Fruit fly (Drosophila melanogaster) whole organism, embryonic: Measurements from ENCODE around the gene Fgop2.

ENCODE experiments used
- Abd-B ChIP-seq: fragments of 200-800 bp; sonication (Bioruptor generic); optimal IDR thresholded peaks from 2 replicates; lab custom pipeline; 2018; ENCODE audit warnings: missing biosample characterization, mild to moderate bottlenecking, missing genetic modification characterization, moderate library complexity
- BtbVII ChIP-seq: fragments of 200-800 bp; sonication (Bioruptor generic); optimal IDR thresholded peaks from 3 replicates; lab custom pipeline; 2017; ENCODE audit warnings: missing biosample characterization, mild to moderate bottlenecking, missing genetic modification characterization
- CG11085 ChIP-seq: fragments of 200-800 bp; sonication (Bioruptor generic); IDR thresholded peaks from 2 replicates; pipeline ENCODE4 v1.3.6; 2022; ENCODE audit warnings: missing biosample characterization, missing genetic modification characterization
- CG1233 ChIP-seq: fragments of 200-800 bp; sonication (Bioruptor generic); optimal IDR thresholded peaks from 4 replicates; lab custom pipeline; 2018; ENCODE audit warnings: missing biosample characterization, mild to moderate bottlenecking, missing genetic modification characterization
- CG12659 ChIP-seq: fragments of 200-800 bp; sonication (Bioruptor generic); optimal IDR thresholded peaks from 3 replicates; lab custom pipeline; 2017; ENCODE audit warnings: mild to moderate bottlenecking, missing biosample characterization, missing genetic modification reagents, missing genetic modification characterization
- CG14050 ChIP-seq: fragments of 200-800 bp; sonication (Bioruptor generic); IDR thresholded peaks from 3 replicates; pipeline ENCODE4 v1.3.6; 2022; ENCODE audit warnings: missing biosample characterization, missing genetic modification characterization
- CG14710 ChIP-seq: fragments of 200-800 bp; sonication (Bioruptor generic); optimal IDR thresholded peaks from 3 replicates; lab custom pipeline; 2019; ENCODE audit warnings: missing biosample characterization, mild to moderate bottlenecking, missing genetic modification characterization, moderate library complexity
- CG14860 ChIP-seq: fragments of 200-800 bp; sonication (Bioruptor generic); IDR thresholded peaks from 3 replicates; pipeline ENCODE4 v1.3.6; 2022; ENCODE audit warnings: missing biosample characterization, missing genetic modification characterization; ENCODE audit not compliant: partially characterized antibody
- CG15514 ChIP-seq: fragments of 200-800 bp; sonication (Bioruptor generic); optimal IDR thresholded peaks from 3 replicates; lab custom pipeline; 2017; ENCODE audit warnings: missing biosample characterization, missing genetic modification characterization, mild to moderate bottlenecking, moderate library complexity, missing genetic modification reagents
- CG1603 ChIP-seq: fragments of 200-800 bp; sonication (Bioruptor generic); optimal IDR thresholded peaks from 2 replicates; lab custom pipeline; 2019; ENCODE audit warnings: missing biosample characterization, mild to moderate bottlenecking, missing genetic modification characterization, moderate library complexity
- CG17829 ChIP-seq: fragments of 200-800 bp; optimal IDR thresholded peaks from 2 replicates; lab custom pipeline; 2019; ENCODE audit warnings: missing biosample characterization, mild to moderate bottlenecking, missing genetic modification characterization, moderate library complexity
- CG17912 ChIP-seq: fragments of 200-800 bp; sonication (Bioruptor generic); optimal IDR thresholded peaks from 2 replicates; lab custom pipeline; 2018; ENCODE audit warnings: missing biosample characterization, mild to moderate bottlenecking, missing genetic modification characterization
- CG18599 ChIP-seq: fragments of 200-800 bp; sonication (Bioruptor generic); optimal IDR thresholded peaks from 3 replicates; lab custom pipeline; 2017; ENCODE audit warnings: missing biosample characterization, missing genetic modification characterization, mild to moderate bottlenecking, moderate library complexity, missing genetic modification reagents
- CG31224 ChIP-seq: fragments of 200-800 bp; sonication (Bioruptor generic); IDR thresholded peaks from 2 replicates; pipeline ENCODE4 v1.3.6; 2022; ENCODE audit warnings: missing biosample characterization, missing genetic modification characterization
- CG34376 ChIP-seq: fragments of 200-800 bp; sonication (Bioruptor generic); optimal IDR thresholded peaks from 2 replicates; lab custom pipeline; 2018; ENCODE audit warnings: missing biosample characterization, mild to moderate bottlenecking, missing genetic modification characterization
- CG42726 ChIP-seq: fragments of 200-800 bp; sonication (Bioruptor generic); IDR thresholded peaks from 2 replicates; pipeline ENCODE4 v1.3.6; 2022; ENCODE audit warnings: missing biosample characterization, missing genetic modification characterization; ENCODE audit not compliant: partially characterized antibody
- CG4617 ChIP-seq: fragments of 200-800 bp; sonication (Bioruptor generic); optimal IDR thresholded peaks from 3 replicates; lab custom pipeline; 2016; ENCODE audit warnings: missing biosample characterization, missing genetic modification characterization, borderline replicate concordance
- CG5180 ChIP-seq: fragments of 200-800 bp; sonication (Bioruptor generic); optimal IDR thresholded peaks from 3 replicates; lab custom pipeline; 2017; ENCODE audit warnings: missing biosample characterization, missing genetic modification characterization, mild to moderate bottlenecking, moderate library complexity, missing genetic modification reagents
- CG9437 ChIP-seq: fragments of 200-800 bp; sonication (Bioruptor generic); optimal IDR thresholded peaks from 2 replicates; lab custom pipeline; 2018; ENCODE audit warnings: missing biosample characterization, mild to moderate bottlenecking, missing genetic modification characterization
- CG9932 ChIP-seq: fragments of 200-800 bp; sonication (Bioruptor generic); IDR thresholded peaks from 2 replicates; pipeline ENCODE4 v1.3.6; 2022; ENCODE audit warnings: missing biosample characterization, missing genetic modification characterization
- CkIIα-i1 ChIP-seq: fragments of 200-800 bp; sonication (Bioruptor generic); IDR thresholded peaks from 2 replicates; pipeline ENCODE4 v1.3.6; 2022; ENCODE audit warnings: missing biosample characterization, missing genetic modification characterization
- E2f2 ChIP-seq: fragments of 200-800 bp; sonication (Bioruptor generic); IDR thresholded peaks from 2 replicates; pipeline ENCODE4 v1.3.6; 2022; ENCODE audit warnings: missing biosample characterization, missing genetic modification characterization
- Ets97D ChIP-seq: fragments of 200-800 bp; sonication (Bioruptor generic); optimal IDR thresholded peaks from 3 replicates; lab custom pipeline; 2016; ENCODE audit warnings: missing biosample characterization, missing genetic modification characterization
- Fer1 ChIP-seq: fragments of 200-800 bp; sonication (Bioruptor generic); optimal IDR thresholded peaks from 2 replicates; lab custom pipeline; 2017; ENCODE audit warnings: missing biosample characterization, mild to moderate bottlenecking, missing genetic modification characterization
- Hand ChIP-seq: fragments of 200-800 bp; sonication (Bioruptor generic); optimal IDR thresholded peaks from 2 replicates; lab custom pipeline; 2017; ENCODE audit warnings: mild to moderate bottlenecking, missing biosample characterization, missing genetic modification reagents, missing genetic modification characterization
- HmgD ChIP-seq: fragments of 200-800 bp; sonication (Bioruptor generic); optimal IDR thresholded peaks from 3 replicates; lab custom pipeline; 2016; ENCODE audit warnings: missing biosample characterization, missing genetic modification characterization
- Hr3 ChIP-seq: fragments of 200-800 bp; sonication (Bioruptor generic); optimal IDR thresholded peaks from 3 replicates; lab custom pipeline; 2016; ENCODE audit warnings: missing biosample characterization, missing genetic modification characterization
- Mrtf ChIP-seq: fragments of 200-800 bp; sonication (Bioruptor generic); IDR thresholded peaks from 3 replicates; pipeline ENCODE4 v1.3.6; 2022; ENCODE audit warnings: missing biosample characterization, missing genetic modification characterization
- Myb ChIP-seq: fragments of 200-800 bp; sonication (Bioruptor generic); optimal IDR thresholded peaks from 2 replicates; lab custom pipeline; 2016; ENCODE audit warnings: missing biosample characterization, missing genetic modification characterization
- Stat92E ChIP-seq, 3 experiments: fragments of >200 bp in 2 of 3; fragments of 200-800 bp in 1 of 3; sonication (Bioruptor generic) in 1 of 3; optimal IDR thresholded peaks; 2 replicates each; lab custom pipeline; 2017 to 2019; ENCODE audit warnings: missing biosample characterization in 3 of 3, missing genetic modification characterization in 3 of 3, mild to moderate bottlenecking in 1 of 3, moderate library complexity in 1 of 3
- Xbp1 ChIP-seq: fragments of 200-800 bp; sonication (Bioruptor generic); optimal IDR thresholded peaks from 3 replicates; lab custom pipeline; 2016; ENCODE audit warnings: missing biosample characterization, mild to moderate bottlenecking, missing genetic modification characterization
- az2 ChIP-seq: fragments of 200-800 bp; sonication (Bioruptor generic); optimal IDR thresholded peaks from 3 replicates; lab custom pipeline; 2016; ENCODE audit warnings: missing biosample characterization, missing genetic modification characterization
- bbx ChIP-seq: fragments of 200-800 bp; sonication (Bioruptor generic); IDR thresholded peaks from 2 replicates; pipeline ENCODE4 v1.3.6; 2022; ENCODE audit warnings: missing biosample characterization, missing genetic modification characterization; ENCODE audit not compliant: partially characterized antibody
- dpn ChIP-seq, 2 experiments: fragments of 200-800 bp; sonication (Bioruptor generic); optimal IDR thresholded peaks; 3 replicates each; lab custom pipeline; 2016; ENCODE audit warnings: missing biosample characterization in 2 of 2, missing genetic modification characterization in 2 of 2
- en ChIP-seq: fragments of 200-800 bp; sonication (Bioruptor generic); optimal IDR thresholded peaks from 2 replicates; lab custom pipeline; 2016; ENCODE audit warnings: missing biosample characterization, missing genetic modification characterization
- fd96Cb ChIP-seq: fragments of 200-800 bp; sonication (Bioruptor generic); optimal IDR thresholded peaks from 2 replicates; lab custom pipeline; 2018; ENCODE audit warnings: missing biosample characterization, mild to moderate bottlenecking, missing genetic modification characterization, moderate library complexity
- hkb ChIP-seq, 2 experiments: fragments of 200-800 bp in 1 of 2; fragments of >200 bp in 1 of 2; sonication (Bioruptor generic) in 1 of 2; IDR thresholded peaks in 1 of 2; optimal IDR thresholded peaks in 1 of 2; 2 replicates each; pipeline versions ENCODE4 v1.3.6 to Lab custom; 2017 to 2022; ENCODE audit warnings: missing biosample characterization in 1 of 2, missing genetic modification characterization in 1 of 2
- hth ChIP-seq: fragments of >200 bp; optimal IDR thresholded peaks from 2 replicates; lab custom pipeline; 2017; ENCODE audit warnings: inconsistent platforms
- nmo ChIP-seq: fragments of 200-800 bp; sonication (Bioruptor generic); optimal IDR thresholded peaks from 2 replicates; lab custom pipeline; 2018; ENCODE audit warnings: missing biosample characterization, mild to moderate bottlenecking, missing genetic modification characterization, moderate library complexity
- phol ChIP-seq: fragments of 200-800 bp; sonication (Bioruptor generic); optimal IDR thresholded peaks from 3 replicates; lab custom pipeline; 2018; ENCODE audit warnings: missing biosample characterization, mild to moderate bottlenecking, missing genetic modification characterization, moderate library complexity
- pros ChIP-seq: fragments of 200-800 bp; sonication (Bioruptor generic); optimal IDR thresholded peaks from 3 replicates; lab custom pipeline; 2019; ENCODE audit warnings: missing biosample characterization, mild to moderate bottlenecking, missing genetic modification characterization, moderate library complexity
- scrt ChIP-seq: fragments of 200-800 bp; sonication (Bioruptor generic); optimal IDR thresholded peaks from 2 replicates; lab custom pipeline; 2018; ENCODE audit warnings: missing biosample characterization, mild to moderate bottlenecking, missing genetic modification characterization, moderate library complexity
- so ChIP-seq: fragments of 200-800 bp; sonication (Bioruptor generic); IDR thresholded peaks from 3 replicates; pipeline ENCODE4 v1.3.6; 2022; ENCODE audit warnings: missing biosample characterization, missing genetic modification characterization
- sob ChIP-seq: fragments of 200-800 bp; sonication (Bioruptor generic); IDR thresholded peaks from 2 replicates; pipeline ENCODE4 v1.3.6; 2022; ENCODE audit warnings: missing biosample characterization, missing genetic modification characterization
- stc ChIP-seq: fragments of 200-800 bp; sonication (Bioruptor generic); IDR thresholded peaks from 2 replicates; pipeline ENCODE4 v1.3.6; 2022; ENCODE audit warnings: missing biosample characterization, missing genetic modification characterization
- tx ChIP-seq: fragments of 200-800 bp; sonication (Bioruptor generic); optimal IDR thresholded peaks from 2 replicates; lab custom pipeline; 2016; ENCODE audit warnings: missing biosample characterization, missing genetic modification characterization
- unpg ChIP-seq: fragments of 200-800 bp; sonication (Bioruptor generic); optimal IDR thresholded peaks from 3 replicates; lab custom pipeline; 2018; ENCODE audit warnings: missing biosample characterization, mild to moderate bottlenecking, missing genetic modification characterization, moderate library complexity
- vvl ChIP-seq: fragments of 200-800 bp; sonication (Bioruptor generic); IDR thresholded peaks from 2 replicates; pipeline ENCODE4 v1.3.6; 2022; ENCODE audit warnings: missing biosample characterization, missing genetic modification characterization
- zfh1 ChIP-seq: fragments of 200-800 bp; sonication (Bioruptor generic); IDR thresholded peaks from 3 replicates; pipeline ENCODE4 v1.3.6; 2022; ENCODE audit warnings: missing biosample characterization, missing genetic modification characterization

Gene Fgop2

dm6 chr2L:6945088-6945487 is at the start of gene Fgop2 (continued):
- TF ChIP-seq E2f2 (GFP tag; lab: Robert Waterston, UW) (peak; percentile 82), Mrtf (GFP tag; lab: Robert Waterston, UW) (no peak), tx (no peak), Myb (GFP tag; lab: Kevin White, UChicago) (peak; percentile 4), CG4617 (peak; percentile 80), CG15514 (GFP tag; lab: Kevin White, UChicago) (peak; percentile 84), CG1603 (tag; lab: Kevin White, UChicago) (peak; percentile 51), CG9437 (GFP tag; lab: Kevin White, UChicago) (no peak), hkb (optimal IDR thresholded peaks at IDR 0.05; lab: Kevin White, UChicago) (no peak), hkb (GFP tag; IDR thresholded peaks at IDR 0.05; lab: Robert Waterston, UW) (no peak), CG11085 (GFP tag; lab: Robert Waterston, UW) (no peak), phol (tag; lab: Kevin White, UChicago) (peak; percentile 15), nmo (GFP tag; lab: Kevin White, UChicago) (peak; percentile 8), CG14710 (peak; percentile 41), CG17829 (tag; lab: Kevin White, UChicago) (peak; percentile 21), en (GFP tag; lab: Kevin White, UChicago) (no peak), CG12659 (peak; percentile 26), Stat92E (GFP tag; optimal IDR thresholded peaks at IDR 0.05; lab: Kevin White, UChicago) (no peak), scrt (GFP tag; lab: Kevin White, UChicago) (no peak), stc (GFP tag; lab: Robert Waterston, UW) (no peak), sob (GFP tag; lab: Robert Waterston, UW) (peak; percentile 20; the same call in 1 of the 2 replicates), pros (no peak), Ets97D (GFP tag; lab: Kevin White, UChicago) (peak; percentile 20), CG5180 (GFP tag; lab: Kevin White, UChicago) (no peak), CG14860 (GFP tag; lab: Robert Waterston, UW) (no peak), Hr3 (GFP tag; lab: Kevin White, UChicago) (peak; percentile 36)

- TF ChIP-seq CG11085 (GFP tag; lab: Robert Waterston, UW): no peak
- TF ChIP-seq Ets97D (GFP tag; lab: Kevin White, UChicago): no peak
- peak; percentile 4 for TF ChIP-seq unpg
- no peak for TF ChIP-seq az2 (GFP tag; lab: Kevin White, UChicago)
- peak; percentile 45; the same call in 1 of the 2 replicates for TF ChIP-seq vvl (GFP tag; lab: Robert Waterston, UW)
- no peak for TF ChIP-seq CG31224 (GFP tag; lab: Robert Waterston, UW)
- no peak for TF ChIP-seq BtbVII (GFP tag; lab: Kevin White, UChicago)
- no peak for TF ChIP-seq CkIIα-i1
- TF ChIP-seq Abd-B (GFP tag; lab: Kevin White, UChicago): no peak
- no peak for TF ChIP-seq Fer1 (GFP tag; lab: Kevin White, UChicago)
- TF ChIP-seq Xbp1 (GFP tag; lab: Kevin White, UChicago): peak; percentile 27
- no peak for TF ChIP-seq sob (GFP tag; lab: Robert Waterston, UW)
- TF ChIP-seq fd96Cb (tag; lab: Kevin White, UChicago): no peak
- no peak for TF ChIP-seq Hand (GFP tag; lab: Kevin White, UChicago)
- TF ChIP-seq bbx: no peak
- no peak for TF ChIP-seq Stat92E (GFP tag; optimal IDR thresholded peaks at IDR 0.05; lab: Kevin White, UChicago)
- TF ChIP-seq so (GFP tag; lab: Robert Waterston, UW): no peak
- no peak for TF ChIP-seq CG34376 (GFP tag; lab: Kevin White, UChicago)
- TF ChIP-seq hth: no peak
- TF ChIP-seq CG9932 (GFP tag; lab: Robert Waterston, UW): no peak
- 0 out of 3 replicates have a peak, but pooled peaks have one; percentile 33 for TF ChIP-seq zfh1
- TF ChIP-seq CG14050 (GFP tag; lab: Robert Waterston, UW): no peak
- TF ChIP-seq CG1233: no peak
- TF ChIP-seq CG42726: no peak
- no peak for TF ChIP-seq CG5180 (GFP tag; lab: Kevin White, UChicago)
- TF ChIP-seq CG18599 (GFP tag; lab: Kevin White, UChicago): no peak
- TF ChIP-seq dpn (GFP tag; optimal IDR thresholded peaks at IDR 0.05; lab: Kevin White, UChicago): no peak
- no peak for TF ChIP-seq stc (GFP tag; lab: Robert Waterston, UW)
- no peak for TF ChIP-seq CG17912 (GFP tag; lab: Kevin White, UChicago)
- no peak for TF ChIP-seq HmgD (GFP tag; lab: Kevin White, UChicago)
Measured at dm6 chr2L:6991085-6991484, 46.0 kb upstream of the Fgop2 start.
